Worm (Caenorhabditis elegans) whole organism, L2 larva: Measurements from ENCODE around the gene ZK813.7.

Experiments used
- ZK546.5 ChIP-seq: sonication (generic microtip); optimal IDR thresholded peaks from 2 replicates; lab custom pipeline; 2017; ENCODE audit warnings: missing biosample characterization, missing genetic modification characterization
- alr-1 ChIP-seq: fragments of 150-350 bp; optimal IDR thresholded peaks from 2 replicates; lab custom pipeline; 2014; ENCODE audit warnings: missing biosample characterization, missing genetic modification characterization
- aly-2 ChIP-seq: fragments of 150-350 bp; optimal IDR thresholded peaks from 2 replicates; lab custom pipeline; 2014; ENCODE audit warnings: missing biosample characterization, missing genetic modification characterization
- ama-1 ChIP-seq: fragments of 150-350 bp; optimal IDR thresholded peaks from 2 replicates; lab custom pipeline; 2018; ENCODE audit warnings: inconsistent platforms
- blmp-1 ChIP-seq: sonication (generic microtip); optimal IDR thresholded peaks from 2 replicates; lab custom pipeline; 2017; ENCODE audit warnings: missing genetic modification characterization, mild to moderate bottlenecking, missing compliant biosample characterization, antibody characterized with exemption, moderate library complexity; ENCODE audit not compliant: insufficient read depth
- ceh-16 ChIP-seq: fragments of 150-350 bp; optimal IDR thresholded peaks from 2 replicates; lab custom pipeline; 2014; ENCODE audit warnings: missing biosample characterization, missing genetic modification characterization
- ceh-82 ChIP-seq: fragments of 150-350 bp; optimal IDR thresholded peaks from 2 replicates; lab custom pipeline; 2014; ENCODE audit warnings: missing biosample characterization, missing genetic modification characterization
- crh-2 ChIP-seq: sonication (generic microtip); optimal IDR thresholded peaks from 2 replicates; lab custom pipeline; 2017; ENCODE audit warnings: missing biosample characterization, missing genetic modification characterization
- dmd-4 ChIP-seq: sonication (generic microtip); optimal IDR thresholded peaks from 2 replicates; lab custom pipeline; 2017; ENCODE audit warnings: missing biosample characterization, missing genetic modification characterization
- egl-27 ChIP-seq: sonication (generic microtip); optimal IDR thresholded peaks from 3 replicates; lab custom pipeline; 2017; ENCODE audit warnings: missing biosample characterization, missing genetic modification reagents, missing genetic modification characterization
- elt-1 ChIP-seq: fragments of 150-350 bp; optimal IDR thresholded peaks from 2 replicates; lab custom pipeline; 2014; ENCODE audit warnings: missing biosample characterization, missing genetic modification characterization
- elt-3 ChIP-seq: sonication (generic microtip); optimal IDR thresholded peaks from 2 replicates; lab custom pipeline; 2017; ENCODE audit warnings: missing biosample characterization, missing genetic modification characterization
- gmeb-1 ChIP-seq: fragments of 150-350 bp; optimal IDR thresholded peaks from 2 replicates; lab custom pipeline; 2014; ENCODE audit warnings: missing biosample characterization, missing genetic modification characterization
- lin-11 ChIP-seq: fragments of 150-350 bp; sonication (generic microtip); optimal IDR thresholded peaks from 2 replicates; lab custom pipeline; 2014; ENCODE audit warnings: missing biosample characterization, missing genetic modification characterization, inconsistent platforms, mixed read lengths
- lin-39 ChIP-seq: fragments of 150-350 bp; optimal IDR thresholded peaks from 2 replicates; lab custom pipeline; 2014; ENCODE audit warnings: missing biosample characterization, missing genetic modification reagents, missing genetic modification characterization
- mab-5 ChIP-seq: fragments of 150-350 bp; optimal IDR thresholded peaks from 2 replicates; lab custom pipeline; 2014; ENCODE audit warnings: missing biosample characterization, missing genetic modification characterization
- nhr-10 ChIP-seq: sonication (generic microtip); optimal IDR thresholded peaks from 2 replicates; lab custom pipeline; 2017; ENCODE audit warnings: missing biosample characterization, missing genetic modification characterization
- nhr-11 ChIP-seq: fragments of 150-350 bp; optimal IDR thresholded peaks from 2 replicates; lab custom pipeline; 2014; ENCODE audit warnings: missing biosample characterization, missing genetic modification characterization
- nhr-12 ChIP-seq: fragments of 150-350 bp; optimal IDR thresholded peaks from 2 replicates; lab custom pipeline; 2014; ENCODE audit warnings: missing biosample characterization, missing genetic modification characterization
- nhr-129 ChIP-seq: fragments of 150-350 bp; optimal IDR thresholded peaks from 2 replicates; lab custom pipeline; 2014; ENCODE audit warnings: missing biosample characterization, missing genetic modification characterization
- nhr-21 ChIP-seq: fragments of 150-350 bp; optimal IDR thresholded peaks from 2 replicates; lab custom pipeline; 2014; ENCODE audit warnings: missing biosample characterization, missing genetic modification characterization
- nhr-25 ChIP-seq: fragments of 150-350 bp; sonication (generic microtip); optimal IDR thresholded peaks from 3 replicates; lab custom pipeline; 2014; ENCODE audit warnings: missing biosample characterization, missing genetic modification characterization
- nhr-6 ChIP-seq: fragments of 150-350 bp; optimal IDR thresholded peaks from 2 replicates; lab custom pipeline; 2014; ENCODE audit warnings: missing biosample characterization, missing genetic modification characterization
- nhr-77 ChIP-seq: fragments of 150-350 bp; optimal IDR thresholded peaks from 2 replicates; lab custom pipeline; 2014; ENCODE audit warnings: missing biosample characterization, missing genetic modification characterization
- peb-1 ChIP-seq: fragments of 150-350 bp; optimal IDR thresholded peaks from 2 replicates; lab custom pipeline; 2014; ENCODE audit warnings: missing biosample characterization, missing genetic modification characterization
- sma-9 ChIP-seq, 2 experiments: fragments of 150-350 bp in 1 of 2; sonication (generic microtip) in 1 of 2; optimal IDR thresholded peaks; 2 replicates each; lab custom pipeline; 2014 to 2016; ENCODE audit warnings: missing genetic modification characterization in 2 of 2, mild to moderate bottlenecking in 1 of 2, missing biosample characterization in 1 of 2, missing compliant biosample characterization in 1 of 2, missing genetic modification reagents in 1 of 2, moderate library complexity in 1 of 2
- unc-39 ChIP-seq: fragments of 150-350 bp; optimal IDR thresholded peaks from 2 replicates; lab custom pipeline; 2014; ENCODE audit warnings: missing biosample characterization, missing genetic modification characterization
- unc-55 ChIP-seq: fragments of 150-350 bp; sonication (generic microtip); optimal IDR thresholded peaks from 3 replicates; lab custom pipeline; 2014; ENCODE audit warnings: missing biosample characterization, missing genetic modification reagents, missing genetic modification characterization
- unc-62 ChIP-seq: fragments of 150-350 bp; optimal IDR thresholded peaks from 2 replicates; lab custom pipeline; 2014; ENCODE audit warnings: missing biosample characterization, missing genetic modification reagents, missing genetic modification characterization
- zag-1 ChIP-seq: fragments of 150-350 bp; optimal IDR thresholded peaks from 2 replicates; lab custom pipeline; 2014; ENCODE audit warnings: missing biosample characterization, missing genetic modification characterization
- ztf-11 ChIP-seq: sonication (generic microtip); optimal IDR thresholded peaks from 2 replicates; lab custom pipeline; 2017; ENCODE audit warnings: missing biosample characterization, missing genetic modification characterization
- ztf-4 ChIP-seq: fragments of 150-350 bp; optimal IDR thresholded peaks from 2 replicates; lab custom pipeline; 2014; ENCODE audit warnings: missing biosample characterization, missing genetic modification characterization

The ZK813.7 gene

DNA sequence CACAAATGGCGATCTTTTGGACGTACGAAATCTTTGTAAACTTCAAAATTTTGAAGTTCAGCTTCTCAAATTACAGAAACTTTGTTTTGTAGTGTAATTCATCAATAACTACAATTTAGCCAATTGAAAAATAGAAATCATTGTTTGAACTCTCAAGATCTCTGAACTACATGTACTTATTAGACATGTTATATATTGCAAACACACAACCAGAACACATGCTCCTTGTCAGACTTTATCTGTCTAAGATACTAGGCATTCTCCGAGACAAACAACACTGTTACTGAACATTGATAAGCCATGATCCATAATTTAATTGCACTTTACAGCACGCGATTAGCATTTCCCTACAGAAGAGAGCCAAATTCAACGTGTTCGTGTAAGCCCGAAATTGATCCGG, 20.1 kb upstream of the ZK813.7 start, which contains the start of gene ZK813.6:
TSS of gene ZK813.6 (plus strand) at position 301 of the 400 bp plus-strand sequence.
- TF ChIP-seq dmd-4, result no peak
- no peak for TF ChIP-seq gmeb-1 (tag; lab: Kevin White, UChicago)
- no peak for TF ChIP-seq elt-1 (tag; lab: Kevin White, UChicago)
- no peak for TF ChIP-seq ceh-82
- TF ChIP-seq nhr-21 (tag; lab: Kevin White, UChicago), result no peak
- TF ChIP-seq, all 48 proteins: peak for 0

DNA sequence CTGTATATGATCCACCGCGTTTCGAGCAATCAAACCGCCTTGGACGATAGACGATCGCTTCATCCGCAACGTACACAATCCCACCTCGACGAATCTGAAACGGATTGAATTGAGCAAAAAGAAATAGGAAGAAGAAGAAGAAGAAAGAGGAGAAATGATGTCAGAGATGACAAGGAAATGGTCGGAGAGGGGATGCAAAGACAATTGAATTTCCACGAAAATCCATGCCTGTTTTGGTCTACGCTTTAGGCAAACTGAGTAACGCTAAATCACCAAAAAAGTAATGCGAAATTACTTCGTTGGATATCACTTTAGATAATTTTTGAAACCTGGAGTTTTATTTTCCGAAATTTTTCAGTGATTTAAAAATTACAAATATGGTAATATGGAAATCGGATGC, 15.5 kb upstream of the ZK813.7 start:
- TF ChIP-seq crh-2 (no peak), elt-1 (tag; lab: Kevin White, UChicago) (no peak), sma-9 (GFP tag; optimal IDR thresholded peaks at IDR 0.05; lab: Kevin White, UChicago) (peak; percentile 5), sma-9 (tag; optimal IDR thresholded peaks at IDR 0.05; lab: Kevin White, UChicago) (no peak)

DNA sequence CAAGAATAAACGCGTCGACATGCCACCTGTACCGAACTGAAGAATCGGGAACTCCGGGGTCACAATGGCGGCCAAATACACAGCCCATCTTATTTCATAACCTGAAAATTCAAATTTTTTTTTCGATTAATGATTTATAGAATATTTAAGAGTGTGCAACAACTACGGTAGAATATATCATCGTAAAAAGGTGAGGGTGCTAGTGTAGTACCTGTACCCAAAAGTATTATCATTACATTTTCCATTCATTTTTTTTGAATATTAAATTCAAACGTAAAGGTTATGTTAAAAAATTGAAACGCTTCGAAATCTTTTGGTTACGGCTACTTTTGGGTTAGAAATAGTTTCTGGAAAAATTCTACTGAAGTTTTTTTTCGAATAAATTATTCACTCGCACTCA, 14.6 kb upstream of the ZK813.7 start, which contains the start of gene ZK813.4:
TSS of gene ZK813.4 (minus strand) at position 101 of the 400 bp plus-strand sequence.
- no peak for TF ChIP-seq ztf-11 (tag; lab: Kevin White, UChicago)
- TF ChIP-seq ceh-16 (tag; lab: Kevin White, UChicago), result no peak
- TF ChIP-seq zag-1 (tag; lab: Kevin White, UChicago), result no peak
- TF ChIP-seq unc-55 (GFP tag; lab: Kevin White, UChicago), result no peak
- no peak for TF ChIP-seq nhr-11 (tag; lab: Kevin White, UChicago)
- TF ChIP-seq egl-27 (tag; lab: Kevin White, UChicago), result no peak
- TF ChIP-seq gmeb-1 (tag; lab: Kevin White, UChicago), result no peak
- TF ChIP-seq lin-11 (tag; lab: Kevin White, UChicago), result no peak
- TF ChIP-seq ZK546.5, result no peak
- TF ChIP-seq, all 48 proteins: peak for 0

DNA sequence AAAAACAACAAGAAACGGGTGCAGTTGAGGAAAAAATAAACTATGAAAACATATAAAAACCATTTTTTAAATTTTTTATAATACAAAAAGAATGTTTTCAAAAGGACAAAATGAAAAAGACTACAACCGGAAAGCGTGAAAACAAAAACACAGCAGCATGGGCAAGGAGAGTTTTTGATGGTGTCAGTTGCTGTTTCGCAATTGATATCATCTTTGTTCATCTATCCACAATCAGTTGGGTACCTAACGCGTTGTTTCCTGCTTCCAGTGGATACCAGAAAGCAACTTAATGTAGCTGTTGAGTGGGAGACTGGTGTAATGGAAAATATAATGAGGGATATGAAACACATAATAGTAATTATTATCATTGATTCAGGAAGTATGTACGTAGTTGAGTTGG, 4.8 kb upstream of the ZK813.7 start:
- no peak for TF ChIP-seq nhr-21 (tag; lab: Kevin White, UChicago)
- no peak for TF ChIP-seq nhr-25
- TF ChIP-seq nhr-11 (tag; lab: Kevin White, UChicago), result no peak
- no peak for TF ChIP-seq peb-1 (tag; lab: Kevin White, UChicago)
- TF ChIP-seq unc-39 (tag; lab: Kevin White, UChicago), result no peak
- TF ChIP-seq gmeb-1 (tag; lab: Kevin White, UChicago), result no peak
- TF ChIP-seq nhr-77, result no peak
- no peak for TF ChIP-seq nhr-10
- no peak for TF ChIP-seq mab-5 (tag; lab: Kevin White, UChicago)
- no peak for TF ChIP-seq ztf-4 (tag; lab: Kevin White, UChicago)
- TF ChIP-seq ceh-82, result no peak
- no peak for TF ChIP-seq nhr-6 (tag; lab: Kevin White, UChicago)
- TF ChIP-seq elt-3 (tag; lab: Kevin White, UChicago), result no peak
- TF ChIP-seq aly-2, result no peak

DNA sequence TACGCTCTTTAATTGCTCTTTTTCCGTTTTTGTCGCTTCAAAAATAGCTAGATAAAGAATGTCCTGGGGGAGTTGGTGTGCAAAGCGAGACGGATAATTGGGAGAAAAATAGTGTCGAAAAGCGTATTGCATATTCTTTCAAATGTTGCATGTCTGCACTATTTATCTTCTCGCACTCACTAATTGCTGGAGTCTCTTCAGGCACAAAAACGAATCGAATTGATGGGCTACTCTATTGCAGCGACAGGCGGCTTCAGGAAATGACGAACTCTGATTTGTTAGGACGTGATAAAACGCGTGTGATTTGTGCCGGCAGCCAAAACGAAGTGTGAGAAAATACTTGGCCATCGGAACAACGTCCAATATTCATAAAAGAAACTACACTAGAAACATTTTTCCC, 4.3 kb upstream of the ZK813.7 start:
- TF ChIP-seq blmp-1 (tag; lab: Kevin White, UChicago) (no peak), unc-62 (GFP tag; lab: Kevin White, UChicago) (no peak), nhr-21 (tag; lab: Kevin White, UChicago) (no peak), ama-1 (no peak), nhr-77 (no peak), unc-39 (tag; lab: Kevin White, UChicago) (no peak), nhr-129 (tag; lab: Kevin White, UChicago) (no peak)

DNA sequence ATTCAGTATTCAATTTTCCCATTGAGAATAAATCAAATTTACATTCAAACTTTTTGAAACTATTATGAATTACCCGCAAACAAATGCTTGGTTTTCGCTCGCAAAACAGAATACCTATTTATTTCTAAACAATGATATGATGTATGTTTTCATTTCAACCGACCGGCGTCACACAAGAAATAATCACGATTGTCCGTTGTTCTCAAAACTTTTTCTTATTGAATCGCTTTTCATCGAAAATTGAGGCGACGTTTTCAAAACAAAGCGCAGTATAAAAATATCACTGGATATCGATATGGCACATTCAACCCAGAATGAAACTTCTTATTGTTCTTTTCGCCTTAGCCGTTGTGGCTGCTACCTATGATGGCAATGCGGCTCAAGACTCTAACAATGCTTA, 3.1 kb upstream of the ZK813.7 start, which contains the start of gene ZK813.3:
TSS of gene ZK813.3 (plus strand) at position 301 of the 400 bp plus-strand sequence.
- no peak for TF ChIP-seq nhr-77
- TF ChIP-seq nhr-12 (tag; lab: Kevin White, UChicago), result no peak
- no peak for TF ChIP-seq nhr-10
- no peak for TF ChIP-seq nhr-21 (tag; lab: Kevin White, UChicago)
- TF ChIP-seq lin-39 (tag; lab: Kevin White, UChicago), result no peak
- no peak for TF ChIP-seq alr-1 (tag; lab: Kevin White, UChicago)
- no peak for TF ChIP-seq egl-27 (tag; lab: Kevin White, UChicago)
- no peak for TF ChIP-seq ceh-16 (tag; lab: Kevin White, UChicago)
- TF ChIP-seq ama-1, result no peak
- no peak for TF ChIP-seq dmd-4
